Worm (Caenorhabditis elegans): ENCODE measurements around the gene fbxb-52.

The fbxb-52 gene

ce11 chrII:1550501-1550900 is at the start of gene fbxb-52, which contains the start of gene fbxb-51:
Gene fbxb-52, minus strand, starts transcription at chrII:1550601.
Gene fbxb-51, plus strand, starts transcription at chrII:1550712.
- TF ChIP-seq pha-4 (tag; optimal IDR thresholded peaks at IDR 0.05) (no peak), unc-39 (tag; optimal IDR thresholded peaks at IDR 0.05) (no peak), elt-2 (tag; optimal IDR thresholded peaks at IDR 0.05) (no peak), ceh-28 (tag; optimal IDR thresholded peaks at IDR 0.05) (no peak), sea-2 (GFP tag; optimal IDR thresholded peaks at IDR 0.05) (no peak), aly-2 (tag; optimal IDR thresholded peaks at IDR 0.05) (no peak)

ce11 chrII:1597101-1598088 is 47.0 kb upstream of the fbxb-52 start, which contains the start of gene bath-46:
Gene bath-46, plus strand, starts transcription at chrII:1597906.
- peak; percentile 73 for TF ChIP-seq elt-2 (tag; optimal IDR thresholded peaks at IDR 0.05)
- TF ChIP-seq nhr-67 (tag; optimal IDR thresholded peaks at IDR 0.05), result no peak
- peak; percentile 49 for TF ChIP-seq pqm-1 (tag; optimal IDR thresholded peaks at IDR 0.05)

DNA sequence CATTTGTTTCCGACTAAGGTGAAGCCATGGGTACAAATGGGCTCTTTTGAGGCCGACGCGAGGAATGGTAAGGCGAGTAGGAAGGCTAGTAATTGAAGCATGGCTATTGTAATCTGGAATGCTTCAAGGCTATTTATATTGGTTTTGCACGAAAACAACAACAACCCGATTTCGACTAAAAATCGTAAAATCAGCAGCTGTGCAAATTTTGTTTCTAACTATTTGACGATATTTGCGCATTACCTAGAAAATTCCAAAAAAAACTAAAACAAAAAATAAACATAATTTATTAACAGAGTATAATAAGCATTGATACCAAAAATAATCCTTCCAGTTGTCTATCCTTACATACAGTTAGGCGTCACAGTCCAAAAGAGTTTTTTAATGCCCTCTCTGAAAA is 44.7 kb upstream of the fbxb-52 start, which contains the start of gene clec-20:
Gene clec-20 (minus strand): TSS at position 101 of the 400 bp plus-strand sequence.
- TF ChIP-seq daf-12 (tag; optimal IDR thresholded peaks at IDR 0.05) (no peak), nhr-12 (tag; optimal IDR thresholded peaks at IDR 0.05) (no peak), lin-15B (tag; optimal IDR thresholded peaks at IDR 0.05) (no peak), aly-2 (tag; optimal IDR thresholded peaks at IDR 0.05) (no peak), tbx-2 (tag; optimal IDR thresholded peaks at IDR 0.05) (no peak), fos-1 (tag; optimal IDR thresholded peaks at IDR 0.05) (no peak), nhr-23 (tag; optimal IDR thresholded peaks at IDR 0.05) (no peak), mml-1 (tag; optimal IDR thresholded peaks at IDR 0.05) (no peak), fkh-10 (GFP tag; optimal IDR thresholded peaks at IDR 0.05) (no peak), ceh-28 (tag; optimal IDR thresholded peaks at IDR 0.05) (no peak), mdl-1 (tag; optimal IDR thresholded peaks at IDR 0.05) (no peak), nhr-43 (tag; optimal IDR thresholded peaks at IDR 0.05; ENCODE audit: poor library complexity, severe bottlenecking) (no peak), egl-27 (tag; optimal IDR thresholded peaks at IDR 0.05) (no peak), ztf-11 (tag; optimal IDR thresholded peaks at IDR 0.05) (no peak), elt-2 (tag; optimal IDR thresholded peaks at IDR 0.05) (no peak)

DNA sequence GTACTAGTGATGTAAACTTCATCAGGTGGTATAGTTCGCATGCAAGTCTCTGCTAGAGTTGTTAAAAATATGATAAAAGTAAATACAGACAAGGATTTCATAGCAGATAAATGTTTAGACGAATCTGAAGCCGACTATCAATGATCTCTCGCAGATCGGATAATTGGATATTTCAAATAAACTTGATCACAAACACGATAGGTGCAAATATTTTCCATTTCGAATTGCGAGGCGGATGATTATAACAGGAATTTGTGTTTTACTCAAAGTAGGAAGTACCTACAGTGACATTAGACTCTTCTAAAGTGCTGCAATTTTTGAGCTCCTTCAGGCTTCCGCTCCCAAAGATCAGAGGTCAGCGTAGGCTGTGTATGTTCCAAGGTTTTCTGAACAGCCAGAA is 39.4 kb upstream of the fbxb-52 start, which contains the start of gene T07H3.7:
Gene T07H3.7 (minus strand): TSS at position 101 of the 400 bp plus-strand sequence.
- TF ChIP-seq skn-1 (tag; optimal IDR thresholded peaks at IDR 0.05), result no peak
- TF ChIP-seq tbx-2 (tag; optimal IDR thresholded peaks at IDR 0.05), result no peak
- no peak for TF ChIP-seq mdl-1 (tag; optimal IDR thresholded peaks at IDR 0.05)
- no peak for TF ChIP-seq nhr-76 (tag; optimal IDR thresholded peaks at IDR 0.05)
- no peak for TF ChIP-seq ceh-16 (tag; optimal IDR thresholded peaks at IDR 0.05)
- TF ChIP-seq eor-1 (tag; optimal IDR thresholded peaks at IDR 0.05), result no peak
- TF ChIP-seq nfya-1 (tag; optimal IDR thresholded peaks at IDR 0.05; ENCODE audit: insufficient read depth), result no peak
- no peak for TF ChIP-seq egl-27 (tag; optimal IDR thresholded peaks at IDR 0.05)
- no peak for TF ChIP-seq ZK546.5 (tag; optimal IDR thresholded peaks at IDR 0.05)
- no peak for TF ChIP-seq nhr-77 (tag; optimal IDR thresholded peaks at IDR 0.05)
- TF ChIP-seq elt-2 (tag; optimal IDR thresholded peaks at IDR 0.05), result no peak
- TF ChIP-seq ztf-4 (tag; optimal IDR thresholded peaks at IDR 0.05), result no peak

DNA sequence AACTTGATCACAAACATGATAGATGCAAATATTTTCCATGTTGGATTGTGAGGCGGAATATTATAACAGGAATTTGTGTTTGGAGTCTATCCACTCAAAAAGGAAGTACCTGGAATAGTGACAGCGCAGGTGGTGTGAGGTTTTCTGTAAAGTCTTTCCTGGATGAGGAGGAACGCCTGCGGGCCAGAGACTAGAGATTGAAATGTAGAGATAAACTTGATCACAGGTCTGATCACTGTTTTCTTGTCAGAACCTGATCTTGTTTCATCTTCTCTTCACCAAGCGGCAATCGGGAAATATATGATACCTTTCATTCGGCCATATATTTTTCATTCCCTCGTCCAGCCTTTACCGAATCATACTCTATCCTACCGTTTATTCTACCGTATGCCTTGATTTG is 35.9 kb upstream of the fbxb-52 start, which contains the start of gene T07H3.8:
Gene T07H3.8 (plus strand): TSS at position 301 of the 400 bp plus-strand sequence.
- TF ChIP-seq elt-1 (tag; optimal IDR thresholded peaks at IDR 0.05), result no peak
- no peak for TF ChIP-seq skn-1 (tag; optimal IDR thresholded peaks at IDR 0.05)
- no peak for TF ChIP-seq sea-2 (GFP tag; optimal IDR thresholded peaks at IDR 0.05)
- TF ChIP-seq ZK546.5 (tag; optimal IDR thresholded peaks at IDR 0.05), result no peak
- no peak for TF ChIP-seq fos-1 (tag; optimal IDR thresholded peaks at IDR 0.05)
- TF ChIP-seq fkh-10 (GFP tag; optimal IDR thresholded peaks at IDR 0.05), result no peak
- TF ChIP-seq nhr-28 (tag; optimal IDR thresholded peaks at IDR 0.05), result no peak
- TF ChIP-seq elt-2 (tag; optimal IDR thresholded peaks at IDR 0.05), result no peak
- TF ChIP-seq aly-2 (tag; optimal IDR thresholded peaks at IDR 0.05), result no peak
- TF ChIP-seq jun-1 (tag; optimal IDR thresholded peaks at IDR 0.05), result no peak
- no peak for TF ChIP-seq mml-1 (tag; optimal IDR thresholded peaks at IDR 0.05)
- TF ChIP-seq egl-5 (tag; optimal IDR thresholded peaks at IDR 0.05), result no peak
- TF ChIP-seq ztf-4 (tag; optimal IDR thresholded peaks at IDR 0.05), result no peak
- no peak for TF ChIP-seq daf-12 (tag; optimal IDR thresholded peaks at IDR 0.05)
- TF ChIP-seq pha-4 (tag; optimal IDR thresholded peaks at IDR 0.05), result no peak
- no peak for TF ChIP-seq ceh-82 (tag; optimal IDR thresholded peaks at IDR 0.05)
- TF ChIP-seq nhr-12 (tag; optimal IDR thresholded peaks at IDR 0.05), result no peak
- no peak for TF ChIP-seq lsy-12 (tag; optimal IDR thresholded peaks at IDR 0.05)
- no peak for TF ChIP-seq zag-1 (tag; optimal IDR thresholded peaks at IDR 0.05)
- no peak for TF ChIP-seq lin-15B (tag; optimal IDR thresholded peaks at IDR 0.05)
